Worm (Caenorhabditis elegans) whole organism, midembryonic: ENCODE measurements around the gene dgk-1.

ENCODE experiments used
- T22C8.4 ChIP-seq: fragments of 200-800 bp; sonication (Bioruptor generic); IDR thresholded peaks from 2 replicates; pipeline ENCODE4 v1.3.6; 2022; ENCODE audit warnings: missing genetic modification characterization, missing compliant biosample characterization
- cog-1 ChIP-seq: sonication (generic microtip); optimal IDR thresholded peaks from 2 replicates; lab custom pipeline; 2016; ENCODE audit warnings: missing genetic modification characterization, missing compliant biosample characterization
- flt-1 ChIP-seq: fragments of 200-800 bp; sonication (Bioruptor generic); IDR thresholded peaks from 2 replicates; pipeline ENCODE4 v1.3.6; 2022; ENCODE audit warnings: missing genetic modification characterization, missing compliant biosample characterization
- klf-2 ChIP-seq: fragments of 200-800 bp; sonication (Bioruptor generic); conservative IDR thresholded peaks from 2 replicates; pipeline ENCODE4 v1.3.6; 2022; ENCODE audit warnings: missing genetic modification reagents, missing genetic modification characterization, missing compliant biosample characterization
- med-1 ChIP-seq: sonication (generic microtip); optimal IDR thresholded peaks from 2 replicates; lab custom pipeline; 2017; ENCODE audit warnings: missing genetic modification characterization, mild to moderate bottlenecking, missing compliant biosample characterization, antibody characterized with exemption, missing genetic modification reagents; ENCODE audit not compliant: insufficient read depth
- ref-1 ChIP-seq: fragments of 200-800 bp; sonication (Bioruptor generic); conservative IDR thresholded peaks from 2 replicates; pipeline ENCODE4 v1.3.6; 2022; ENCODE audit warnings: missing genetic modification reagents, missing genetic modification characterization, missing compliant biosample characterization
- tab-1 ChIP-seq: fragments of 200-800 bp; sonication (Bioruptor generic); IDR thresholded peaks from 2 replicates; pipeline ENCODE4 v1.3.6; 2022; ENCODE audit warnings: missing genetic modification characterization, missing compliant biosample characterization
- ztf-23 ChIP-seq: fragments of 200-800 bp; sonication (Bioruptor generic); IDR thresholded peaks from 2 replicates; pipeline ENCODE4 v1.3.6; 2022; ENCODE audit warnings: missing genetic modification reagents, missing genetic modification characterization, missing compliant biosample characterization
- ztf-29 ChIP-seq: fragments of 200-800 bp; sonication (Bioruptor generic); IDR thresholded peaks from 2 replicates; pipeline ENCODE4 v1.3.6; 2022; ENCODE audit warnings: missing genetic modification reagents, missing genetic modification characterization, missing compliant biosample characterization

dgk-1 gene

DNA sequence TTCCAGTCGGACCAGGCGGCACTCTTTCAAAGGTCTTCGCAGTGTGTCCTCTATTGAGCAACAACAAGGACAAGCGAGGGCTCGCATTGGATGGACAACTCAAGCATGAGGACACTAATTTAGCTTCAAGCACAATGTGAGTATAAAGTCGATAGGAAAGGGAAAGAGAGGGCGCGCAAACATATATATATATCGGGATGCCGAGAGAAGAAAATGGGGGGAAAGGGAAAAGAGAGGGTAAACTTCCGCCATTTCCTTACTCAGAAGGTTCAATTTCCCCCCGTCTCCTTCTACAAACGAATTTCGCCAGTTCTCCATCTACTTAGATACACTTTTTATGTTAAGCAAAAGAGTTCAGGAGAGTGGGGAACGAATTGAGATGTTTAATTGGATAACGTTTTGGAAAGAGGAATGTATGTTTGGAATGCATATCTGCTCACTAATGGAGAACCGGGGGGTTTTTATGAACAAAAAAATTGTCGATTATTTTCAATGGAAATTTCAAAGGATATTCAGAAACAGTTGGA lies 38.6 kb downstream of the dgk-1 start:
- no peak for TF ChIP-seq klf-2 (GFP tag; lab: Robert Waterston, UW)
- TF ChIP-seq ref-1 = no peak
- TF ChIP-seq cog-1 = peak; percentile 8
- no peak for TF ChIP-seq ztf-23 (GFP tag; lab: Robert Waterston, UW)

ce11 chrX:950482-950881 lies 40.8 kb downstream of the dgk-1 start, which contains the start of gene arr-1:
TSS of gene arr-1 (plus strand) at chrX:950782.
- no peak for TF ChIP-seq T22C8.4 (GFP tag; lab: Robert Waterston, UW)
- no peak for TF ChIP-seq ref-1
- no peak for TF ChIP-seq med-1 (GFP tag; lab: Kevin White, UChicago)
- no peak for TF ChIP-seq flt-1 (GFP tag; lab: Robert Waterston, UW)
- no peak for TF ChIP-seq tab-1
- TF ChIP-seq ztf-29 (GFP tag; lab: Robert Waterston, UW) = no peak
- TF ChIP-seq klf-2 (GFP tag; lab: Robert Waterston, UW) = no peak
- no peak for TF ChIP-seq ztf-23 (GFP tag; lab: Robert Waterston, UW)
- TF ChIP-seq cog-1 = no peak

DNA sequence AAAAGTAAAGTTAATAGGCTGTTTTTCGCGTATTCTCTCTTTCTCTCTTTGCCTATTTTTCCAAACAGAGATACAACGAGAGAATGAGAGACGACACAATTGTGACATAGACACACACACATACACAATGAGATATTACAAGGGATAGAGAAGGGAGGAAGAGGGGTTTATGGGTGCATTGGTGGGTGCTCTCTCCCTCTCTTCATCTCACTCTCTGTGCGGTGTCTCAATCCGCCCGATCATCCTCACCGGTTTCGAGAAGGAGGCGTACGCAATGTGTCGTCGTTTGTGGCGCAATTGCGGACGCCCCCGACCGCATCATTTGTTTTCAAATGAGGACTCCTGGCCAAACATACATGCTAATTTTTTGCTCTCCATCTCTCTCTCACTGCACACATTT lies 41.8 kb downstream of the dgk-1 start:
- TF ChIP-seq cog-1 (peak; percentile 96), tab-1 (peak; percentile 80), T22C8.4 (GFP tag; lab: Robert Waterston, UW) (no peak), ref-1 (no peak), ztf-29 (GFP tag; lab: Robert Waterston, UW) (no peak), klf-2 (GFP tag; lab: Robert Waterston, UW) (peak; percentile 59; the same call in 1 of the 2 replicates), flt-1 (GFP tag; lab: Robert Waterston, UW) (peak; percentile 79), med-1 (GFP tag; lab: Kevin White, UChicago) (no peak), ztf-23 (GFP tag; lab: Robert Waterston, UW) (peak; percentile 69; the same call in 1 of the 2 replicates)

ce11 chrX:948783-949182 lies 42.5 kb downstream of the dgk-1 start, which contains the start of gene sms-2:
TSS of gene sms-2 (minus strand) at chrX:948883.
- TF ChIP-seq ref-1 = no peak
- TF ChIP-seq ztf-23 (GFP tag; lab: Robert Waterston, UW) = no peak
- TF ChIP-seq flt-1 (GFP tag; lab: Robert Waterston, UW) = no peak
- TF ChIP-seq cog-1 = no peak
- TF ChIP-seq ztf-29 (GFP tag; lab: Robert Waterston, UW) = no peak
- no peak for TF ChIP-seq klf-2 (GFP tag; lab: Robert Waterston, UW)
- TF ChIP-seq T22C8.4 (GFP tag; lab: Robert Waterston, UW) = no peak
- no peak for TF ChIP-seq tab-1
- TF ChIP-seq med-1 (GFP tag; lab: Kevin White, UChicago) = no peak

DNA sequence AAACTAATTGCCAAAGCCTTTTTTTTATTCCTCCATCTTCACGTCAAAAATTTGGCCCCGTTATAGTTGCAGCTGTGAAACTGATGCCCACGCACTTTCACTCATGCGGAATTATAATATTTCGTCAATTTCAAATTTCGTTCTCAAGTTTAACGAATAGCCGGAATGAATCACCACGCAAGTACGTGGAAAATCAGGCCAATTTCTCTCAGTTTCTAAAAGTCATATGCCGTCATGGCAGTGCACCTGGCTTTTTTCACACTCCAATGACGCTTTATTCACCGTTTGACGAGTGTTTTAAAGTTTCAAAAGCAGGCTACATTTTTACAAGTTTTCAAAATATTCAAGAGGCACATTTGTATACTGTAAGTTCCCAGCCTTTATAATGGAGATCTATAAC lies 43.4 kb downstream of the dgk-1 start:
- TF ChIP-seq med-1 (GFP tag; lab: Kevin White, UChicago) (no peak), tab-1 (no peak), klf-2 (GFP tag; lab: Robert Waterston, UW) (no peak), ztf-23 (GFP tag; lab: Robert Waterston, UW) (no peak), flt-1 (GFP tag; lab: Robert Waterston, UW) (no peak), cog-1 (no peak), T22C8.4 (GFP tag; lab: Robert Waterston, UW) (no peak), ztf-29 (GFP tag; lab: Robert Waterston, UW) (no peak), ref-1 (no peak)

DNA sequence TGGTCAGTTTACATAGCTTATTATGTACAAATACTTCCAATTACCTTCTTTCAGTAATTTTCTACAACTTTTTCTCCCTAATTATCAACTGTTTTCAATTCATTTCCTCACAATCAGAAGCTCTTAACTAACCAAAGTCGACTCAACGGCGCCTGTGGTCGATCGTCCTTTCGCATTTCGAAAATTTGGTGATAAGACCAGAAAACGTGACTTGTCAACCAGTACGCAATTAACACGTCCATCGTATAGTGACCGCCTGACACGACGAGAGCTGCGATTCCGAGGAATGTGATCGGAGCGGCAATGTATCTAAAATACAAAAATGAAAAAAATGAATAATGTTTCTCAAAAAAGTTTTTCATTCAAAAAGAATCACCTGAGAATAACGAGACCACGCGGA lies 45.6 kb downstream of the dgk-1 start:
- TF ChIP-seq cog-1 (no peak), tab-1 (no peak), med-1 (GFP tag; lab: Kevin White, UChicago) (no peak), ztf-23 (GFP tag; lab: Robert Waterston, UW) (no peak), ref-1 (no peak), flt-1 (GFP tag; lab: Robert Waterston, UW) (no peak), T22C8.4 (GFP tag; lab: Robert Waterston, UW) (no peak), klf-2 (GFP tag; lab: Robert Waterston, UW) (no peak), ztf-29 (GFP tag; lab: Robert Waterston, UW) (no peak)

DNA sequence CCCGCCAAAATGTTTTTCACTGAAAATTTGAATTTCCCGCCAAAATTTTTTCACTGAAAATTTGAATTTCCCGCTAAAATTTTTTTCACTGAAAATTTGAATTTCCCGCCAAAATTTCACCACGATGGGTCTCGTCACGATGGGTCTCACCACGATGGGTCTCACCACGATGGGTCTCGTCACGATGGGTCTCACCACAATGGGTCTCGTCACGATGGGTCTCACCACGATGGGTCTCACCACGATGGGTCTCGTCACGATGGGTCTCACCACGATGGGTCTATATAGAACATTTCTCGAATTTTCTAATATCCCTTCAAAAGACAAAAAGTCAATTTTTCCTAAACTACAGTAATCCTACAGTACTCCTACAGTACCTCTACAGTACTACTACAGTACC lies 47.6 kb downstream of the dgk-1 start:
- TF ChIP-seq flt-1 (GFP tag; lab: Robert Waterston, UW) = peak; percentile 17; the same call in 1 of the 2 replicates
- 0 out of 2 replicates have a peak, but pooled peaks have one; percentile 18 for TF ChIP-seq tab-1

- no peak for TF ChIP-seq klf-2 (GFP tag; lab: Robert Waterston, UW)
- TF ChIP-seq flt-1 (GFP tag; lab: Robert Waterston, UW) = no peak
- TF ChIP-seq T22C8.4 (GFP tag; lab: Robert Waterston, UW) = no peak
- TF ChIP-seq ztf-23 (GFP tag; lab: Robert Waterston, UW) = no peak
- no peak for TF ChIP-seq med-1 (GFP tag; lab: Kevin White, UChicago)
- no peak for TF ChIP-seq ztf-29 (GFP tag; lab: Robert Waterston, UW)
Observed at ce11 chrX:938269-938883, 52.9 kb downstream of the dgk-1 start, which contains the start of gene F53H8.3. TSS of gene F53H8.3 (plus strand) at chrX:938543.

DNA sequence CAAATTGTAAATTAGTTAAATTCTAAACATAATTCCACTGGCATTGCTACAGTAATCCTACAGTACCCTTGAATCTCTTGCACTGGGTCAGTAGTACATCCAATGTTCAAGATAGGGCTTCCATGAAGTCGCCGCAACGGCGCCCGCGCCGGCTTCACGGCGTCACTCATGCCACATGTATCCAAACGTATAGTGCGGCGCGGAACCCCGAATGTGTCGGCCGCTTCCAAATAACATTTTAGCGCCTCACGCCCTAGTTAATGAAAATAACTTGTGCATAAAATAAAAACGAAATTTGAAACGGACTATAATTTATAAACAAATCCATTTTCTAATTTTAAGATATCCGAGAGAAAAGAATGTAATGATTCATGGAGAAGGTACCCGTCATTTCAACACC lies 55.2 kb downstream of the dgk-1 start:
- TF ChIP-seq ztf-29 (GFP tag; lab: Robert Waterston, UW) (no peak), ref-1 (no peak), klf-2 (GFP tag; lab: Robert Waterston, UW) (no peak)
